Fruit fly (Drosophila melanogaster) whole organism, embryonic: ENCODE results near the gene dmrt11E.

Experiments
- ATbp ChIP-seq: fragments of 200-800 bp; sonication (Bioruptor generic); optimal IDR thresholded peaks from 2 replicates; lab custom pipeline; 2017; ENCODE audit warnings: missing biosample characterization, mild to moderate bottlenecking, missing genetic modification characterization, missing genetic modification reagents
- Antp ChIP-seq: fragments of 200-800 bp; sonication (Bioruptor generic); optimal IDR thresholded peaks from 3 replicates; lab custom pipeline; 2016; ENCODE audit warnings: missing biosample characterization, missing genetic modification characterization
- Asciz ChIP-seq: fragments of 200-800 bp; sonication (Bioruptor generic); optimal IDR thresholded peaks from 2 replicates; lab custom pipeline; 2017; ENCODE audit warnings: missing biosample characterization, mild to moderate bottlenecking, missing genetic modification characterization, missing genetic modification reagents
- Awh ChIP-seq: fragments of 200-800 bp; sonication (Bioruptor generic); IDR thresholded peaks from 2 replicates; pipeline ENCODE4, ENCODE4 v1.3.6; 2022; ENCODE audit warnings: missing biosample characterization, missing genetic modification characterization
- Bdp1 ChIP-seq: fragments of 200-800 bp; sonication (Bioruptor generic); optimal IDR thresholded peaks from 3 replicates; lab custom pipeline; 2016; ENCODE audit warnings: missing biosample characterization, missing genetic modification characterization
- CG11696 ChIP-seq: fragments of 200-800 bp; sonication (Bioruptor generic); IDR thresholded peaks from 2 replicates; pipeline ENCODE4 v1.3.6; 2022; ENCODE audit warnings: missing biosample characterization, missing genetic modification characterization
- CG12744 ChIP-seq: fragments of 200-800 bp; sonication (Bioruptor generic); optimal IDR thresholded peaks from 2 replicates; lab custom pipeline; 2016; ENCODE audit warnings: missing biosample characterization, missing genetic modification characterization
- CG13287 ChIP-seq: fragments of 200-800 bp; sonication (Bioruptor generic); IDR thresholded peaks from 2 replicates; pipeline ENCODE4 v1.3.6; 2022; ENCODE audit warnings: missing biosample characterization, missing genetic modification characterization; ENCODE audit not compliant: partially characterized antibody
- CG17359 ChIP-seq: fragments of 200-800 bp; sonication (Bioruptor generic); optimal IDR thresholded peaks from 3 replicates; lab custom pipeline; 2018; ENCODE audit warnings: missing biosample characterization, mild to moderate bottlenecking, missing genetic modification characterization, moderate library complexity
- CG17361 ChIP-seq: fragments of 200-800 bp; sonication (Bioruptor generic); IDR thresholded peaks from 3 replicates; pipeline ENCODE4 v1.3.6; 2022; ENCODE audit warnings: missing biosample characterization, missing genetic modification characterization
- CG1792 ChIP-seq: fragments of 200-800 bp; sonication (Bioruptor generic); optimal IDR thresholded peaks from 2 replicates; lab custom pipeline; 2016; ENCODE audit warnings: missing biosample characterization, missing genetic modification characterization
- CG1832 ChIP-seq: fragments of 200-800 bp; sonication (Bioruptor generic); optimal IDR thresholded peaks from 2 replicates; lab custom pipeline; 2017; ENCODE audit warnings: missing biosample characterization, mild to moderate bottlenecking, missing genetic modification characterization, inconsistent platforms
- CG2116 ChIP-seq: fragments of 200-800 bp; sonication (Bioruptor generic); optimal IDR thresholded peaks from 3 replicates; lab custom pipeline; 2018; ENCODE audit warnings: missing biosample characterization, mild to moderate bottlenecking, missing genetic modification characterization
- CG2678 ChIP-seq: fragments of 200-800 bp; sonication (Bioruptor generic); optimal IDR thresholded peaks from 3 replicates; lab custom pipeline; 2019; ENCODE audit warnings: missing biosample characterization, mild to moderate bottlenecking, missing genetic modification characterization, moderate library complexity
- CG3065 ChIP-seq: fragments of 200-800 bp; sonication (Bioruptor generic); optimal IDR thresholded peaks from 2 replicates; lab custom pipeline; 2016; ENCODE audit warnings: missing biosample characterization, missing genetic modification characterization
- CG33557 ChIP-seq: fragments of 200-800 bp; sonication (Bioruptor generic); optimal IDR thresholded peaks from 2 replicates; lab custom pipeline; 2019; ENCODE audit warnings: missing biosample characterization, mild to moderate bottlenecking, missing genetic modification characterization, moderate library complexity
- CG34422 ChIP-seq: fragments of 200-800 bp; sonication (Bioruptor generic); IDR thresholded peaks from 3 replicates; pipeline ENCODE4 v1.3.6; 2022; ENCODE audit warnings: missing biosample characterization, missing genetic modification characterization
- CG4282 ChIP-seq: fragments of 200-800 bp; sonication (Bioruptor generic); optimal IDR thresholded peaks from 2 replicates; lab custom pipeline; 2016; ENCODE audit warnings: missing biosample characterization, missing genetic modification characterization
- CG7556 ChIP-seq: fragments of 200-800 bp; sonication (Bioruptor generic); optimal IDR thresholded peaks from 2 replicates; lab custom pipeline; 2017; ENCODE audit warnings: missing biosample characterization, mild to moderate bottlenecking, missing genetic modification characterization
- CG8944 ChIP-seq: fragments of 200-800 bp; sonication (Bioruptor generic); optimal IDR thresholded peaks from 3 replicates; lab custom pipeline; 2016; ENCODE audit warnings: missing biosample characterization, missing genetic modification characterization
- CG9727 ChIP-seq: fragments of 200-800 bp; sonication (Bioruptor generic); optimal IDR thresholded peaks from 3 replicates; lab custom pipeline; 2017; ENCODE audit warnings: missing biosample characterization, mild to moderate bottlenecking, missing genetic modification characterization
- D19A ChIP-seq: fragments of 200-800 bp; optimal IDR thresholded peaks from 3 replicates; lab custom pipeline; 2019; ENCODE audit warnings: missing biosample characterization, mild to moderate bottlenecking, missing genetic modification characterization, moderate library complexity
- Doc2 ChIP-seq: fragments of 200-800 bp; sonication (Bioruptor generic); IDR thresholded peaks from 2 replicates; pipeline ENCODE4 v1.3.6; 2022; ENCODE audit warnings: missing biosample characterization, missing genetic modification characterization
- Dp ChIP-seq: fragments of 200-800 bp; sonication (Bioruptor generic); optimal IDR thresholded peaks from 2 replicates; lab custom pipeline; 2018; ENCODE audit warnings: missing biosample characterization, mild to moderate bottlenecking, missing genetic modification characterization, moderate library complexity
- Gsc ChIP-seq: fragments of 200-800 bp; sonication (Bioruptor generic); IDR thresholded peaks from 2 replicates; pipeline ENCODE4 v1.3.6; 2022; ENCODE audit warnings: missing biosample characterization, missing genetic modification characterization
- HHEX ChIP-seq: fragments of 200-800 bp; sonication (Bioruptor generic); optimal IDR thresholded peaks from 3 replicates; lab custom pipeline; 2017; ENCODE audit warnings: missing biosample characterization, mild to moderate bottlenecking, missing genetic modification characterization, missing genetic modification reagents
- HLHmδ ChIP-seq: fragments of 200-800 bp; sonication (Bioruptor generic); optimal IDR thresholded peaks from 2 replicates; lab custom pipeline; 2018; ENCODE audit warnings: missing biosample characterization, mild to moderate bottlenecking, missing genetic modification characterization, moderate library complexity
- HmgZ ChIP-seq: fragments of 200-800 bp; sonication (Bioruptor generic); optimal IDR thresholded peaks from 2 replicates; lab custom pipeline; 2018; ENCODE audit warnings: missing biosample characterization, mild to moderate bottlenecking, missing genetic modification characterization
- Max ChIP-seq: fragments of 200-800 bp; sonication (Bioruptor generic); optimal IDR thresholded peaks from 2 replicates; lab custom pipeline; 2016; ENCODE audit warnings: missing biosample characterization, mild to moderate bottlenecking, missing genetic modification characterization
- Nf-YB ChIP-seq: fragments of 200-800 bp; sonication (Bioruptor generic); optimal IDR thresholded peaks from 3 replicates; lab custom pipeline; 2019; ENCODE audit warnings: missing biosample characterization, mild to moderate bottlenecking, missing genetic modification characterization, moderate library complexity
- Oaz ChIP-seq: fragments of 200-800 bp; sonication (Bioruptor generic); IDR thresholded peaks from 2 replicates; pipeline ENCODE4 v1.3.6; 2022; ENCODE audit warnings: missing biosample characterization, missing genetic modification characterization
- Optix ChIP-seq: fragments of 200-800 bp; sonication (Bioruptor generic); IDR thresholded peaks from 3 replicates; pipeline ENCODE4 v1.3.6; 2022; ENCODE audit warnings: missing biosample characterization, missing genetic modification characterization
- Sox100B ChIP-seq: fragments of 200-800 bp; sonication (Bioruptor generic); optimal IDR thresholded peaks from 3 replicates; lab custom pipeline; 2018; ENCODE audit warnings: missing biosample characterization, mild to moderate bottlenecking, missing genetic modification characterization
- abd-A ChIP-seq: fragments of 200-800 bp; sonication (Bioruptor generic); optimal IDR thresholded peaks from 3 replicates; lab custom pipeline; 2019; ENCODE audit warnings: missing biosample characterization, mild to moderate bottlenecking, missing genetic modification characterization, moderate library complexity
- btn ChIP-seq: fragments of 200-800 bp; sonication (Bioruptor generic); optimal IDR thresholded peaks from 2 replicates; lab custom pipeline; 2016; ENCODE audit warnings: missing biosample characterization, missing genetic modification characterization
- caup ChIP-seq: fragments of 200-800 bp; sonication (Bioruptor generic); optimal IDR thresholded peaks from 3 replicates; lab custom pipeline; 2017; ENCODE audit warnings: missing biosample characterization, mild to moderate bottlenecking, missing genetic modification characterization, moderate library complexity; ENCODE audit not compliant: severe bottlenecking
- fd96Cb ChIP-seq: fragments of 200-800 bp; sonication (Bioruptor generic); optimal IDR thresholded peaks from 2 replicates; lab custom pipeline; 2018; ENCODE audit warnings: missing biosample characterization, mild to moderate bottlenecking, missing genetic modification characterization, moderate library complexity
- lmd ChIP-seq: fragments of 200-800 bp; sonication (Bioruptor generic); IDR thresholded peaks from 2 replicates; pipeline ENCODE4 v1.3.6; 2022; ENCODE audit warnings: missing biosample characterization, missing genetic modification characterization
- nau ChIP-seq: fragments of 200-800 bp; sonication (Bioruptor generic); optimal IDR thresholded peaks from 3 replicates; lab custom pipeline; 2017; ENCODE audit warnings: missing biosample characterization, mild to moderate bottlenecking, missing genetic modification characterization, missing genetic modification reagents
- pzg ChIP-seq: fragments of 200-800 bp; sonication (Bioruptor generic); optimal IDR thresholded peaks from 3 replicates; lab custom pipeline; 2018; ENCODE audit warnings: missing biosample characterization, mild to moderate bottlenecking, missing genetic modification characterization, moderate library complexity
- sc ChIP-seq, 3 experiments: fragments of >200 bp in 2 of 3; fragments of 200-800 bp in 1 of 3; sonication (Bioruptor generic) in 1 of 3; optimal IDR thresholded peaks; 2 replicates in 2 of 3; 3 replicates in 1 of 3; lab custom pipeline; 2017; ENCODE audit warnings: mild to moderate bottlenecking in 1 of 3, missing biosample characterization in 1 of 3, missing genetic modification characterization in 1 of 3, missing genetic modification reagents in 1 of 3
- sens-2 ChIP-seq: fragments of 200-800 bp; sonication (Bioruptor generic); IDR thresholded peaks from 2 replicates; pipeline ENCODE4 v1.3.6; 2022; ENCODE audit warnings: missing biosample characterization, missing genetic modification characterization
- sisA ChIP-seq: fragments of 200-800 bp; sonication (Bioruptor generic); IDR thresholded peaks from 2 replicates; pipeline ENCODE4 v1.3.6; 2022; ENCODE audit warnings: missing biosample characterization, missing genetic modification characterization
- slp2 ChIP-seq: fragments of 200-800 bp; sonication (Bioruptor generic); optimal IDR thresholded peaks from 2 replicates; lab custom pipeline; 2016; ENCODE audit warnings: missing biosample characterization, missing genetic modification characterization
- sob ChIP-seq: fragments of 200-800 bp; sonication (Bioruptor generic); IDR thresholded peaks from 2 replicates; pipeline ENCODE4 v1.3.6; 2022; ENCODE audit warnings: missing biosample characterization, missing genetic modification characterization
- tgo ChIP-seq: fragments of 200-800 bp; sonication (Bioruptor generic); IDR thresholded peaks from 3 replicates; pipeline ENCODE4 v1.3.6; 2022; ENCODE audit warnings: missing biosample characterization, missing genetic modification characterization
- tup ChIP-seq: fragments of 200-800 bp; sonication (Bioruptor generic); optimal IDR thresholded peaks from 2 replicates; lab custom pipeline; 2016; ENCODE audit warnings: missing biosample characterization, mild to moderate bottlenecking, missing genetic modification characterization, moderate library complexity

The dmrt11E gene

dm6 chrX:13373239-13374153, 5.5 kb downstream of the dmrt11E start (continued):
- TF ChIP-seq CG3065 (GFP tag; lab: Kevin White, UChicago) = peak; percentile 40
- peak; percentile 44 for TF ChIP-seq CG2116 (GFP tag; lab: Kevin White, UChicago)
- TF ChIP-seq caup (GFP tag; lab: Kevin White, UChicago) = peak; percentile 80
- no peak for TF ChIP-seq btn
- TF ChIP-seq sob (GFP tag; lab: Robert Waterston, UW) = peak; percentile 90
- peak; percentile 80 for TF ChIP-seq Awh (GFP tag; lab: Robert Waterston, UW)
- peak; percentile 84 for TF ChIP-seq HHEX (GFP tag; lab: Kevin White, UChicago)
- no peak for TF ChIP-seq Antp
- peak; percentile 79 for TF ChIP-seq Max (GFP tag; lab: Kevin White, UChicago)
- TF ChIP-seq CG33557 (GFP tag; lab: Kevin White, UChicago) = peak; percentile 59
- TF ChIP-seq Dp (GFP tag; lab: Kevin White, UChicago) = peak; percentile 79
- TF ChIP-seq Nf-YB = peak; percentile 72
- peak; percentile 81 for TF ChIP-seq CG34422
- TF ChIP-seq CG13287 (GFP tag; lab: Robert Waterston, UW) = no peak
- peak; percentile 79 for TF ChIP-seq CG11696 (GFP tag; lab: Robert Waterston, UW)
- peak; percentile 0 for TF ChIP-seq pzg (GFP tag; lab: Kevin White, UChicago)
- TF ChIP-seq HLHmδ (GFP tag; lab: Kevin White, UChicago) = no peak
- TF ChIP-seq CG9727 (GFP tag; lab: Kevin White, UChicago) = peak; percentile 86
- peak; percentile 92 for TF ChIP-seq CG17361 (GFP tag; lab: Robert Waterston, UW)
- TF ChIP-seq Doc2 (GFP tag; lab: Robert Waterston, UW) = no peak
- peak; percentile 80 for TF ChIP-seq D19A (tag; lab: Kevin White, UChicago)
- TF ChIP-seq Asciz (GFP tag; lab: Kevin White, UChicago) = peak; percentile 86
- TF ChIP-seq CG4282 = no peak
- peak; percentile 7 for TF ChIP-seq CG1792 (GFP tag; lab: Kevin White, UChicago)
- peak; percentile 89 for TF ChIP-seq CG17359 (tag; lab: Kevin White, UChicago)
- TF ChIP-seq sisA (GFP tag; lab: Robert Waterston, UW) = peak; percentile 84
- peak; percentile 33 for TF ChIP-seq slp2
- TF ChIP-seq lmd (GFP tag; lab: Robert Waterston, UW) = peak; percentile 81
- TF ChIP-seq CG1832 (GFP tag; lab: Kevin White, UChicago) = no peak
- TF ChIP-seq CG2678 (tag; lab: Kevin White, UChicago) = peak; percentile 80
- peak; percentile 36 for TF ChIP-seq abd-A (tag; lab: Kevin White, UChicago)
- TF ChIP-seq ATbp (GFP tag; lab: Kevin White, UChicago) = peak; percentile 82
- TF ChIP-seq Sox100B (GFP tag; lab: Kevin White, UChicago) = peak; percentile 89
- TF ChIP-seq CG8944 = peak; percentile 9
- TF ChIP-seq tup (GFP tag; lab: Kevin White, UChicago) = no peak
- peak; percentile 85 for TF ChIP-seq HmgZ (tag; lab: Kevin White, UChicago)
- TF ChIP-seq tgo = peak; percentile 81
- peak; percentile 40 for TF ChIP-seq CG12744 (GFP tag; lab: Kevin White, UChicago)
- peak; percentile 53; the same call in 1 of the 3 replicates for TF ChIP-seq Optix (GFP tag; lab: Robert Waterston, UW)
- TF ChIP-seq Oaz = peak; percentile 68
- TF ChIP-seq fd96Cb (tag; lab: Kevin White, UChicago) = peak; percentile 86
- TF ChIP-seq Bdp1 = peak; percentile 35
- no peak for TF ChIP-seq sc (optimal IDR thresholded peaks at IDR 0.05; lab: Kevin White, UChicago)
- peak; percentile 80 for TF ChIP-seq sc (GFP tag; optimal IDR thresholded peaks at IDR 0.05; lab: Kevin White, UChicago)
- TF ChIP-seq sens-2 (GFP tag; lab: Robert Waterston, UW) = 0 out of 2 replicates have a peak, but pooled peaks have one; percentile 29
- TF ChIP-seq CG7556 (GFP tag; lab: Kevin White, UChicago) = peak; percentile 89
- TF ChIP-seq Gsc (GFP tag; lab: Robert Waterston, UW) = no peak
- peak; percentile 77 for TF ChIP-seq nau (GFP tag; lab: Kevin White, UChicago)
